Worm (Caenorhabditis elegans): ENCODE results near the gene C06A6.7.

DNA sequence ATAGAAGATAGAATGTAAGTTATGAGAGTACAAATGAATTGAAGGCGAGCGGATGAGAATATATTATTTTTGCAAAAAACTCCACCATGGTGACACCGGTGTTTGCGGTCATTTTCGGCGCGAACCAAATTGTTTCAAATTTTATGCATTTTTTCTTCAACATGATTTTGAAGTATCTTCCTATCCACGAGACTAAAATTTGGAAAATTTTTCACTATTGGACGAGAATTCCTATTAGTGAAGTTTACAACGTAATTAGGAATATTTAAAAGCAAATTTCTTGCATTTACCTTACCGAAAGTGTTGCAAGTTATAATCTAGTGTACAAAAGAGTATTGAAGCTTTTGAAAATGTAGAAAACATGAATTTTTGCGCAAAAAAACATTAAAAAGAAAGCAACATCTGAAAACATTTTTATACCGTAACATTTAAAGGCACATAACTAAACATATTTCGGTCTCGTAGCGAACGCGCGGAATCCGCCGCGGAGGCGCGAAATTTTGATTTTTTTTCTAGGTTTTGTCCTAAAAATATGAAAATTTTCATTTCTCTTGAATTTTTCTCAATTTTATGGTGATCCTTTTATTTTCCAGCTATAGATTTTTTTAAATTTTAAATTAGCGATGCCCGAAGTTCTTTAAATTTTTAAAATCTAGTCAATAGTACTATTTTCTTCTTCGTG lies 41.8 kb downstream of the C06A6.7 start, which contains the start of gene sgo-1:
- TF ChIP-seq nhr-11 (tag; optimal IDR thresholded peaks at IDR 0.05): no peak
- no peak for TF ChIP-seq ttx-3 (tag; optimal IDR thresholded peaks at IDR 0.05)
- TF ChIP-seq sox-4 (tag; optimal IDR thresholded peaks at IDR 0.05): no peak
- TF ChIP-seq ceh-19 (GFP tag; optimal IDR thresholded peaks at IDR 0.05): no peak
- no peak for TF ChIP-seq elt-4 (tag; optimal IDR thresholded peaks at IDR 0.05)
- no peak for TF ChIP-seq elt-2 (tag; optimal IDR thresholded peaks at IDR 0.05)
- TF ChIP-seq mec-3 (tag; optimal IDR thresholded peaks at IDR 0.05; ENCODE audit: borderline replicate concordance): no peak

Data from whole organism, late embryonic.